Worm (Caenorhabditis elegans): ENCODE data around the gene D2096.13.

DNA sequence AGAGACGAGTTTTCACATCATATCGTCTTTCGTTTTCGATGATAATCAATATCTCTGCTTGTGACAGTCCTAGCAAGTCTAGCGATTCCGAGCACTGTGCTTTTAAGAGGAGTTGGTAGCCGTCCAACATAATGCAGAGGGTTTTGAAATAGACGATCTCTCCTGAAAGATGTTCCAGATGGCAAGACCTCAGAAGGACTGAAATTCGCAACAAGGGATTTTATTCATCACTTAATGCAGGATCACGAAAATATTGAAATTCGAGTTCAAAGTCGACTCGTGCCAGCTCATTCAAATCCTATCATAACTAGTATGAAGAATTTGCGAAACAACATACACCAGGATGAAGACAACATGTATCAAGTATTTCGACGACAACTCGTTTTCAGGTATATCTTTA lies 19.1 kb upstream of the D2096.13 start, which contains the start of gene D2096.7:
- no peak for TF ChIP-seq nhr-237 (tag; optimal IDR thresholded peaks at IDR 0.05)
- TF ChIP-seq ztf-4 (tag; optimal IDR thresholded peaks at IDR 0.05), result no peak
- TF ChIP-seq nhr-129 (tag; optimal IDR thresholded peaks at IDR 0.05), result no peak
- no peak for TF ChIP-seq unc-39 (tag; optimal IDR thresholded peaks at IDR 0.05)
- no peak for TF ChIP-seq nhr-11 (tag; optimal IDR thresholded peaks at IDR 0.05)
- no peak for TF ChIP-seq zag-1 (tag; optimal IDR thresholded peaks at IDR 0.05)
- no peak for TF ChIP-seq nhr-77 (tag; optimal IDR thresholded peaks at IDR 0.05)
- TF ChIP-seq nhr-21 (tag; optimal IDR thresholded peaks at IDR 0.05), result no peak
- TF ChIP-seq ama-1 (optimal IDR thresholded peaks at IDR 0.05), result no peak
- no peak for TF ChIP-seq ztf-11 (tag; optimal IDR thresholded peaks at IDR 0.05)
- no peak for TF ChIP-seq egl-27 (tag; optimal IDR thresholded peaks at IDR 0.05)
